Worm (Caenorhabditis elegans) whole organism, late embryonic: ENCODE data around the gene unc-23.

Experiments used
- C38D4.7 ChIP-seq: fragments of 200-800 bp; sonication (Bioruptor generic); optimal IDR thresholded peaks from 2 replicates; lab custom pipeline; 2018; ENCODE audit warnings: mild to moderate bottlenecking, missing genetic modification characterization, moderate library complexity, missing compliant biosample characterization
- F13H6.1 ChIP-seq: sonication (generic microtip); optimal IDR thresholded peaks from 2 replicates; lab custom pipeline; 2016; ENCODE audit warnings: missing genetic modification characterization, missing compliant biosample characterization
- K02D7.2 ChIP-seq: sonication (generic microtip); optimal IDR thresholded peaks from 2 replicates; lab custom pipeline; 2017; ENCODE audit warnings: mild to moderate bottlenecking, missing genetic modification characterization, missing compliant biosample characterization
- K09A11.1 ChIP-seq: sonication (generic microtip); optimal IDR thresholded peaks from 2 replicates; lab custom pipeline; 2017; ENCODE audit warnings: antibody characterized with exemption, mild to moderate bottlenecking, missing genetic modification characterization, missing compliant biosample characterization; ENCODE audit not compliant: insufficient read depth
- T23F11.4 ChIP-seq: fragments of 200-800 bp; sonication (Bioruptor generic); optimal IDR thresholded peaks from 2 replicates; lab custom pipeline; 2018; ENCODE audit warnings: mild to moderate bottlenecking, missing genetic modification characterization, missing compliant biosample characterization
- Y22D7AL.16 ChIP-seq: sonication (generic microtip); optimal IDR thresholded peaks from 2 replicates; lab custom pipeline; 2016; ENCODE audit warnings: missing genetic modification characterization, missing compliant biosample characterization
- ama-1 ChIP-seq: fragments of 150-350 bp; optimal IDR thresholded peaks from 2 replicates; lab custom pipeline; 2014
- ceh-14 ChIP-seq: sonication (generic microtip); optimal IDR thresholded peaks from 2 replicates; lab custom pipeline; 2016; ENCODE audit warnings: missing genotype, missing genetic modification characterization, missing compliant biosample characterization
- ceh-19 ChIP-seq: fragments of 200-800 bp; sonication (Bioruptor generic); optimal IDR thresholded peaks from 2 replicates; lab custom pipeline; 2018; ENCODE audit warnings: mild to moderate bottlenecking, missing genetic modification characterization, missing compliant biosample characterization
- ceh-2 ChIP-seq: sonication (generic microtip); optimal IDR thresholded peaks from 2 replicates; lab custom pipeline; 2016; ENCODE audit warnings: missing genotype, missing genetic modification characterization, missing compliant biosample characterization
- ceh-22 ChIP-seq: sonication (generic microtip); optimal IDR thresholded peaks from 2 replicates; lab custom pipeline; 2017; ENCODE audit warnings: missing biosample characterization, missing genetic modification characterization
- ceh-30 ChIP-seq: fragments of 150-350 bp; optimal IDR thresholded peaks from 2 replicates; lab custom pipeline; 2014; ENCODE audit warnings: missing biosample characterization, missing genetic modification characterization
- ceh-31 ChIP-seq: sonication (generic microtip); optimal IDR thresholded peaks from 2 replicates; lab custom pipeline; 2016; ENCODE audit warnings: missing genetic modification characterization, missing compliant biosample characterization
- ceh-34 ChIP-seq: sonication (generic microtip); optimal IDR thresholded peaks from 2 replicates; lab custom pipeline; 2016; ENCODE audit warnings: mild to moderate bottlenecking, missing genetic modification characterization, missing compliant biosample characterization
- ceh-9 ChIP-seq: sonication (generic microtip); optimal IDR thresholded peaks from 2 replicates; lab custom pipeline; 2016; ENCODE audit warnings: mild to moderate bottlenecking, missing genetic modification characterization, inconsistent platforms, missing compliant biosample characterization
- che-1 ChIP-seq: sonication (generic microtip); optimal IDR thresholded peaks from 2 replicates; lab custom pipeline; 2016; ENCODE audit warnings: mild to moderate bottlenecking, missing genetic modification characterization, missing compliant biosample characterization
- dve-1 ChIP-seq: sonication (generic microtip); optimal IDR thresholded peaks from 2 replicates; lab custom pipeline; 2017; ENCODE audit warnings: antibody characterized with exemption, mild to moderate bottlenecking, missing genetic modification characterization, missing compliant biosample characterization
- elt-4 ChIP-seq: sonication (generic microtip); optimal IDR thresholded peaks from 2 replicates; lab custom pipeline; 2016; ENCODE audit warnings: missing genetic modification characterization, missing compliant biosample characterization
- ets-4 ChIP-seq: sonication (generic microtip); optimal IDR thresholded peaks from 2 replicates; lab custom pipeline; 2016; ENCODE audit warnings: missing genetic modification characterization, missing compliant biosample characterization
- eyg-1 ChIP-seq: sonication (generic microtip); optimal IDR thresholded peaks from 2 replicates; lab custom pipeline; 2016; ENCODE audit warnings: missing genotype, missing genetic modification characterization, missing compliant biosample characterization
- fkh-6 ChIP-seq: sonication (generic microtip); optimal IDR thresholded peaks from 2 replicates; lab custom pipeline; 2016; ENCODE audit warnings: missing genetic modification characterization, missing compliant biosample characterization
- hlh-13 ChIP-seq: fragments of 200-800 bp; sonication (Bioruptor generic); optimal IDR thresholded peaks from 2 replicates; lab custom pipeline; 2018; ENCODE audit warnings: mild to moderate bottlenecking, missing genetic modification characterization, missing compliant biosample characterization
- hlh-30 ChIP-seq: sonication (generic microtip); optimal IDR thresholded peaks from 2 replicates; lab custom pipeline; 2017; ENCODE audit warnings: antibody characterized with exemption, missing genetic modification characterization, missing compliant biosample characterization; ENCODE audit not compliant: insufficient read depth
- hlh-8 ChIP-seq: sonication (generic microtip); optimal IDR thresholded peaks from 2 replicates; lab custom pipeline; 2016; ENCODE audit warnings: missing genotype, missing genetic modification characterization, missing compliant biosample characterization
- lin-11 ChIP-seq: fragments of 200-800 bp; sonication (Bioruptor generic); optimal IDR thresholded peaks from 2 replicates; lab custom pipeline; 2018; ENCODE audit warnings: mild to moderate bottlenecking, missing genetic modification characterization, missing compliant biosample characterization
- nhr-11 ChIP-seq: fragments of 150-350 bp; optimal IDR thresholded peaks from 2 replicates; lab custom pipeline; 2014; ENCODE audit warnings: missing biosample characterization, missing genetic modification characterization
- nhr-232 ChIP-seq: sonication (generic microtip); optimal IDR thresholded peaks from 2 replicates; lab custom pipeline; 2016; ENCODE audit warnings: missing genetic modification characterization, missing compliant biosample characterization
- npax-4 ChIP-seq: sonication (generic microtip); optimal IDR thresholded peaks from 2 replicates; lab custom pipeline; 2016; ENCODE audit warnings: missing genetic modification characterization, missing compliant biosample characterization
- odd-2 ChIP-seq: sonication (generic microtip); optimal IDR thresholded peaks from 2 replicates; lab custom pipeline; 2017; ENCODE audit warnings: antibody characterized with exemption, mild to moderate bottlenecking, missing genetic modification characterization, missing compliant biosample characterization
- pax-1 ChIP-seq: fragments of 150-350 bp; optimal IDR thresholded peaks from 2 replicates; lab custom pipeline; 2014; ENCODE audit warnings: missing biosample characterization, missing genetic modification characterization
- pha-2 ChIP-seq: sonication (generic microtip); optimal IDR thresholded peaks from 2 replicates; lab custom pipeline; 2017; ENCODE audit warnings: mild to moderate bottlenecking, missing genetic modification characterization, missing compliant biosample characterization
- pha-4 ChIP-seq: fragments of 150-350 bp; optimal IDR thresholded peaks from 2 replicates; lab custom pipeline; 2018; ENCODE audit warnings: missing biosample characterization, missing genetic modification reagents, missing genetic modification characterization
- pqm-1 ChIP-seq: sonication (generic microtip); optimal IDR thresholded peaks from 2 replicates; lab custom pipeline; 2016; ENCODE audit warnings: missing genetic modification characterization, missing compliant biosample characterization
- ref-2 ChIP-seq: sonication (generic microtip); optimal IDR thresholded peaks from 2 replicates; lab custom pipeline; 2016; ENCODE audit warnings: missing genetic modification characterization, missing compliant biosample characterization
- rnt-1 ChIP-seq: sonication (generic microtip); optimal IDR thresholded peaks from 2 replicates; lab custom pipeline; 2016; ENCODE audit warnings: missing genetic modification characterization, missing compliant biosample characterization
- sdc-2 ChIP-seq: sonication (generic microtip); optimal IDR thresholded peaks from 2 replicates; lab custom pipeline; 2016; ENCODE audit warnings: missing genotype, missing genetic modification characterization, missing compliant biosample characterization
- sox-2 ChIP-seq: fragments of 200-800 bp; sonication (Bioruptor generic); IDR thresholded peaks from 2 replicates; pipeline ENCODE4 v1.3.6; 2022; ENCODE audit warnings: missing genetic modification reagents, missing genetic modification characterization, missing compliant biosample characterization
- sox-4 ChIP-seq: sonication (generic microtip); optimal IDR thresholded peaks from 2 replicates; lab custom pipeline; 2017; ENCODE audit warnings: mild to moderate bottlenecking, missing genetic modification characterization, inconsistent platforms, missing compliant biosample characterization
- syd-9 ChIP-seq: sonication (generic microtip); optimal IDR thresholded peaks from 2 replicates; lab custom pipeline; 2016; ENCODE audit warnings: mild to moderate bottlenecking, missing genetic modification characterization, moderate library complexity, missing compliant biosample characterization
- tbx-2 ChIP-seq: sonication (generic microtip); optimal IDR thresholded peaks from 2 replicates; lab custom pipeline; 2016; ENCODE audit warnings: missing genetic modification characterization, missing compliant biosample characterization
- tbx-7 ChIP-seq: sonication (generic microtip); optimal IDR thresholded peaks from 2 replicates; lab custom pipeline; 2016; ENCODE audit warnings: missing genotype, missing genetic modification characterization, missing compliant biosample characterization
- ttx-3 ChIP-seq: sonication (generic microtip); optimal IDR thresholded peaks from 2 replicates; lab custom pipeline; 2016; ENCODE audit warnings: missing genetic modification reagents, missing genetic modification characterization, missing compliant biosample characterization
- unc-42 ChIP-seq: sonication (generic microtip); optimal IDR thresholded peaks from 2 replicates; lab custom pipeline; 2016; ENCODE audit warnings: missing genotype, missing genetic modification characterization, missing compliant biosample characterization
- unc-55 ChIP-seq: sonication (generic microtip); optimal IDR thresholded peaks from 2 replicates; lab custom pipeline; 2017; ENCODE audit warnings: missing biosample characterization, missing genetic modification reagents, missing genetic modification characterization

unc-23 gene

DNA sequence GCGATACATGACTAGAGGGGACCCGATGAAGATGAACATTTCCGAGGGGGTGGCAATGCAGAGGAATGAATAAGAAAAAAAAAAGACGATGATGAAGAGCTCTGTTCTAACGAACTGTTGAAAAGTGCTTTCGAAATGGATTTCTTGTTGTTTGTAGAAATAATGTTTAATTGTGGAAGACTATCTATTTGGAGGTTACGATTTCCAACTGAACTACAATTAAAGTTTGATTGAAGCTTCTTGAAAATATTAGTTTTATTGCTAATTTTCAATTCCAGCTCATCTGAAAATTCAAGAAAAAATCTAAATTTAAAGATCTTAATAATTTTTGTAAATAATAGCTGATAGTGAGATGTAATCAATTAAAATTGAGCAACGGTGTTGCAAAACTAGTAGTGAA lies 8.3 kb downstream of the unc-23 start:
- TF ChIP-seq ttx-3 (tag; lab: Kevin White, UChicago) = no peak
- TF ChIP-seq ref-2 = no peak
- no peak for TF ChIP-seq ama-1
- no peak for TF ChIP-seq tbx-7 (tag; lab: Kevin White, UChicago)
- TF ChIP-seq pax-1 (tag; lab: Kevin White, UChicago) = no peak
- no peak for TF ChIP-seq lin-11 (tag; lab: Kevin White, UChicago)
- TF ChIP-seq odd-2 (tag; lab: Kevin White, UChicago) = no peak
- TF ChIP-seq sox-4 (tag; lab: Kevin White, UChicago) = no peak
- TF ChIP-seq ceh-34 (tag; lab: Kevin White, UChicago) = no peak
- TF ChIP-seq hlh-13 (GFP tag; lab: Kevin White, UChicago) = no peak
- TF ChIP-seq che-1 (tag; lab: Kevin White, UChicago) = no peak
- no peak for TF ChIP-seq Y22D7AL.16
- no peak for TF ChIP-seq pha-2
- TF ChIP-seq nhr-11 = no peak
- no peak for TF ChIP-seq ceh-22 (tag; lab: Kevin White, UChicago)
- no peak for TF ChIP-seq ceh-30
- TF ChIP-seq hlh-8 (tag; lab: Kevin White, UChicago) = no peak
- no peak for TF ChIP-seq tbx-2 (tag; lab: Kevin White, UChicago)
- no peak for TF ChIP-seq sdc-2 (tag; lab: Kevin White, UChicago)
- TF ChIP-seq elt-4 (tag; lab: Kevin White, UChicago) = no peak

DNA sequence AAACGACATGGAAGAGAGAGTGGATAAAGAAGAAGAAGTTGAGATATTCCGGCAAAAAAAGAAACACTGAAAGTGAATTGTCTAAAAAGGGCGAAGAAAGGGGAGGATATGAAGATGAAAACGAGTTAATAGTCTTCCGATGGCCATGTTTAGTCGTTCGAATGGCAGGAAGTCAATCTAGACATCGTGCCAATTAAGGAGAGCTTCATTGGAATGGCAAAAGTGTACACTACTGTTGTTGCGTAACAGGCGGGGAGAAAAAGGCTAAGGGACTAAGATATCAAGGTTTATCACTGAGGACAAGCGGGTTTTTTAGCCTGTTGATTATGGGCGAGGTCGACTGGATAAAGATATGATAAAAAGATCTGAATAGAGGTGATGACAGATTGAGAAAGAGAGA lies 10.0 kb downstream of the unc-23 start:
- no peak for TF ChIP-seq che-1 (tag; lab: Kevin White, UChicago)
- TF ChIP-seq elt-4 (tag; lab: Kevin White, UChicago) = no peak
- no peak for TF ChIP-seq ceh-2 (tag; lab: Kevin White, UChicago)
- TF ChIP-seq eyg-1 = no peak
- TF ChIP-seq unc-42 (tag; lab: Kevin White, UChicago) = no peak
- no peak for TF ChIP-seq ceh-19 (GFP tag; lab: Kevin White, UChicago)
- TF ChIP-seq K02D7.2 (tag; lab: Kevin White, UChicago) = no peak
- no peak for TF ChIP-seq pha-4 (tag; lab: Kevin White, UChicago)
- TF ChIP-seq F13H6.1 (tag; lab: Kevin White, UChicago) = no peak
- TF ChIP-seq fkh-6 (tag; lab: Kevin White, UChicago) = no peak
- no peak for TF ChIP-seq dve-1
- TF ChIP-seq sox-2 (GFP tag; lab: Robert Waterston, UW) = no peak
- no peak for TF ChIP-seq nhr-232

DNA sequence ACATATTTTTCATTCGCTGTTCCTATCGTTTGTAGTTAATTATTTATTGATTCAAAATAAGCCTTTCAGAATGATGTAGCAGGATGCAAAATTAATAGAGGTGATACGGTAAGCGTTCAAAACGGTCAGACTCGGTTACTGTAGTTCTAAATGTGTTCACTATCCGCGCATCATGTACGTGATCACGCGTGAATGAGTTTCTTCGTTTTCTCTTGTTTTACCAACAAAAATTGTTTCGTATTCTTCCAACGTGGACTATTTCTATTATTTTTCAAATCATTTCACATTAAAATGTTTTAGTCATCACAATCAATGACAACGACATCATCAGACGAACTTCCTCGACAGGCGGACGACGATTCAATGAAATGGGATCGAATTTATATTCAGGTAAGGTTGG lies 11.3 kb downstream of the unc-23 start, which contains the start of gene gck-1:
gck-1 (plus strand) TSS at position 301 of the 400 bp plus-strand sequence.
- no peak for TF ChIP-seq ceh-22 (tag; lab: Kevin White, UChicago)

DNA sequence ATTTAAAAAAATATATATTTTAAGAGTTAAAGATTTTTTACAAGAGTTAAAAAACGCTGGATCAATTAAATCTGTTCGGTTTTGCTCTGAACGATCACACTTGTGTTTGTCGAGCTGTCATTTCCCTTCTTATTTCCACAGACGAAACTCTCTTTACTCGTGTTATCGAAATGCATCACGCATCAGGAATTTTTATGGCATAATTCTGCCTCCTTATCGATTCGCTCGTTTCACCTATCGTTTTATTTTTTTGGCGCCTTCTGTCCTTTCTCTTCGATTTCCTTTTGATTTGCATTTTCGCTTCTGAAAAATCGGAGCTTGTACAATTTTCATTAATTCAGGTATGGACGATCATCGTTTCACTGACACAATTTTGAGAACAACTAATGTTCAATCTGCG lies 12.2 kb downstream of the unc-23 start:
- no peak for TF ChIP-seq T23F11.4 (GFP tag; lab: Kevin White, UChicago)
- TF ChIP-seq pqm-1 (tag; lab: Kevin White, UChicago) = no peak
- no peak for TF ChIP-seq ceh-31 (tag; lab: Kevin White, UChicago)
- no peak for TF ChIP-seq Y22D7AL.16
- TF ChIP-seq npax-4 (tag; lab: Kevin White, UChicago) = no peak
- no peak for TF ChIP-seq C38D4.7 (GFP tag; lab: Kevin White, UChicago)
- TF ChIP-seq elt-4 (tag; lab: Kevin White, UChicago) = no peak
- no peak for TF ChIP-seq ceh-14 (tag; lab: Kevin White, UChicago)
- TF ChIP-seq hlh-30 (tag; lab: Kevin White, UChicago) = no peak
- no peak for TF ChIP-seq nhr-232
- no peak for TF ChIP-seq ceh-9 (tag; lab: Kevin White, UChicago)
- TF ChIP-seq unc-42 (tag; lab: Kevin White, UChicago) = no peak
- no peak for TF ChIP-seq K02D7.2 (tag; lab: Kevin White, UChicago)
- TF ChIP-seq ets-4 (tag; lab: Kevin White, UChicago) = no peak
- TF ChIP-seq K09A11.1 (tag; lab: Kevin White, UChicago) = no peak
- no peak for TF ChIP-seq tbx-7 (tag; lab: Kevin White, UChicago)
- no peak for TF ChIP-seq syd-9
- no peak for TF ChIP-seq F13H6.1 (tag; lab: Kevin White, UChicago)
- no peak for TF ChIP-seq rnt-1 (tag; lab: Kevin White, UChicago)
- no peak for TF ChIP-seq unc-55
- TF ChIP-seq, all 69 proteins: peak for 0
